Worm (Caenorhabditis elegans) whole organism, L2 larva: ENCODE data around the gene uaf-1.
A peak's percentile ranks its signal among the peaks of the same experiment; 100 is the strongest.

Experiments used
- C34F6.9 ChIP-seq: fragments of 150-350 bp; optimal IDR thresholded peaks from 2 replicates; lab custom pipeline; 2014; ENCODE audit warnings: missing biosample characterization, missing genetic modification characterization
- F13H6.1 ChIP-seq: sonication (generic microtip); optimal IDR thresholded peaks from 2 replicates; lab custom pipeline; 2016; ENCODE audit warnings: missing genetic modification characterization, missing compliant biosample characterization
- R02D3.7 ChIP-seq: fragments of 150-350 bp; optimal IDR thresholded peaks from 2 replicates; lab custom pipeline; 2014; ENCODE audit warnings: missing biosample characterization, missing genetic modification characterization
- Y55F3AM.14 ChIP-seq: fragments of 200-800 bp; sonication (Bioruptor generic); optimal IDR thresholded peaks from 2 replicates; lab custom pipeline; 2018; ENCODE audit warnings: mild to moderate bottlenecking, missing genetic modification characterization, missing compliant biosample characterization
- ZK546.5 ChIP-seq: sonication (generic microtip); optimal IDR thresholded peaks from 2 replicates; lab custom pipeline; 2017; ENCODE audit warnings: missing biosample characterization, missing genetic modification characterization
- alr-1 ChIP-seq: fragments of 150-350 bp; optimal IDR thresholded peaks from 2 replicates; lab custom pipeline; 2014; ENCODE audit warnings: missing biosample characterization, missing genetic modification characterization
- ama-1 ChIP-seq: fragments of 150-350 bp; optimal IDR thresholded peaks from 2 replicates; lab custom pipeline; 2018; ENCODE audit warnings: inconsistent platforms
- blmp-1 ChIP-seq: sonication (generic microtip); optimal IDR thresholded peaks from 2 replicates; lab custom pipeline; 2017; ENCODE audit warnings: missing genetic modification characterization, mild to moderate bottlenecking, missing compliant biosample characterization, antibody characterized with exemption, moderate library complexity; ENCODE audit not compliant: insufficient read depth
- ceh-82 ChIP-seq: fragments of 150-350 bp; optimal IDR thresholded peaks from 2 replicates; lab custom pipeline; 2014; ENCODE audit warnings: missing biosample characterization, missing genetic modification characterization
- crh-2 ChIP-seq: sonication (generic microtip); optimal IDR thresholded peaks from 2 replicates; lab custom pipeline; 2017; ENCODE audit warnings: missing biosample characterization, missing genetic modification characterization
- dmd-4 ChIP-seq: sonication (generic microtip); optimal IDR thresholded peaks from 2 replicates; lab custom pipeline; 2017; ENCODE audit warnings: missing biosample characterization, missing genetic modification characterization
- egl-27 ChIP-seq: sonication (generic microtip); optimal IDR thresholded peaks from 3 replicates; lab custom pipeline; 2017; ENCODE audit warnings: missing biosample characterization, missing genetic modification reagents, missing genetic modification characterization
- elt-1 ChIP-seq: fragments of 150-350 bp; optimal IDR thresholded peaks from 2 replicates; lab custom pipeline; 2014; ENCODE audit warnings: missing biosample characterization, missing genetic modification characterization
- elt-3 ChIP-seq: sonication (generic microtip); optimal IDR thresholded peaks from 2 replicates; lab custom pipeline; 2017; ENCODE audit warnings: missing biosample characterization, missing genetic modification characterization
- fos-1 ChIP-seq: fragments of 150-350 bp; optimal IDR thresholded peaks from 2 replicates; lab custom pipeline; 2014; ENCODE audit warnings: missing biosample characterization, missing genetic modification characterization
- gmeb-1 ChIP-seq: fragments of 150-350 bp; optimal IDR thresholded peaks from 2 replicates; lab custom pipeline; 2014; ENCODE audit warnings: missing biosample characterization, missing genetic modification characterization
- lin-11 ChIP-seq: fragments of 150-350 bp; sonication (generic microtip); optimal IDR thresholded peaks from 2 replicates; lab custom pipeline; 2014; ENCODE audit warnings: missing biosample characterization, missing genetic modification characterization, inconsistent platforms, mixed read lengths
- lin-13 ChIP-seq: fragments of 150-350 bp; optimal IDR thresholded peaks from 2 replicates; lab custom pipeline; 2014; ENCODE audit warnings: missing biosample characterization, missing genetic modification reagents, missing genetic modification characterization
- lin-39 ChIP-seq: fragments of 150-350 bp; optimal IDR thresholded peaks from 2 replicates; lab custom pipeline; 2014; ENCODE audit warnings: missing biosample characterization, missing genetic modification reagents, missing genetic modification characterization
- mab-5 ChIP-seq: fragments of 150-350 bp; optimal IDR thresholded peaks from 2 replicates; lab custom pipeline; 2014; ENCODE audit warnings: missing biosample characterization, missing genetic modification characterization
- mbf-1 ChIP-seq: sonication (generic microtip); optimal IDR thresholded peaks from 2 replicates; lab custom pipeline; 2017; ENCODE audit warnings: missing biosample characterization, missing genetic modification characterization
- mdl-1 ChIP-seq, 2 experiments: fragments of 150-350 bp in 1 of 2; sonication (generic microtip) in 1 of 2; optimal IDR thresholded peaks; 2 replicates each; lab custom pipeline; 2017; ENCODE audit warnings: missing biosample characterization in 2 of 2, missing genetic modification characterization in 2 of 2
- nhr-10 ChIP-seq: sonication (generic microtip); optimal IDR thresholded peaks from 2 replicates; lab custom pipeline; 2017; ENCODE audit warnings: missing biosample characterization, missing genetic modification characterization
- nhr-12 ChIP-seq: fragments of 150-350 bp; optimal IDR thresholded peaks from 2 replicates; lab custom pipeline; 2014; ENCODE audit warnings: missing biosample characterization, missing genetic modification characterization
- nhr-129 ChIP-seq: fragments of 150-350 bp; optimal IDR thresholded peaks from 2 replicates; lab custom pipeline; 2014; ENCODE audit warnings: missing biosample characterization, missing genetic modification characterization
- nhr-21 ChIP-seq: fragments of 150-350 bp; optimal IDR thresholded peaks from 2 replicates; lab custom pipeline; 2014; ENCODE audit warnings: missing biosample characterization, missing genetic modification characterization
- nhr-23 ChIP-seq: fragments of 150-350 bp; optimal IDR thresholded peaks from 2 replicates; lab custom pipeline; 2014; ENCODE audit warnings: missing biosample characterization, missing genetic modification reagents, missing genetic modification characterization
- nhr-237 ChIP-seq: fragments of 150-350 bp; optimal IDR thresholded peaks from 2 replicates; lab custom pipeline; 2014; ENCODE audit warnings: missing biosample characterization, missing genetic modification characterization
- nhr-25 ChIP-seq: fragments of 150-350 bp; sonication (generic microtip); optimal IDR thresholded peaks from 3 replicates; lab custom pipeline; 2014; ENCODE audit warnings: missing biosample characterization, missing genetic modification characterization
- nhr-77 ChIP-seq: fragments of 150-350 bp; optimal IDR thresholded peaks from 2 replicates; lab custom pipeline; 2014; ENCODE audit warnings: missing biosample characterization, missing genetic modification characterization
- peb-1 ChIP-seq: fragments of 150-350 bp; optimal IDR thresholded peaks from 2 replicates; lab custom pipeline; 2014; ENCODE audit warnings: missing biosample characterization, missing genetic modification characterization
- skn-1 ChIP-seq: sonication (generic microtip); optimal IDR thresholded peaks from 2 replicates; lab custom pipeline; 2017; ENCODE audit warnings: missing biosample characterization, missing genetic modification characterization
- sma-3 ChIP-seq: sonication (generic microtip); optimal IDR thresholded peaks from 2 replicates; lab custom pipeline; 2016; ENCODE audit warnings: missing genetic modification reagents, missing genetic modification characterization, missing compliant biosample characterization
- sma-9 ChIP-seq, 2 experiments: fragments of 150-350 bp in 1 of 2; sonication (generic microtip) in 1 of 2; optimal IDR thresholded peaks; 2 replicates each; lab custom pipeline; 2014 to 2016; ENCODE audit warnings: missing genetic modification characterization in 2 of 2, mild to moderate bottlenecking in 1 of 2, missing biosample characterization in 1 of 2, missing compliant biosample characterization in 1 of 2, missing genetic modification reagents in 1 of 2, moderate library complexity in 1 of 2
- snpc-4 ChIP-seq: fragments of 150-350 bp; optimal IDR thresholded peaks from 2 replicates; lab custom pipeline; 2014; ENCODE audit warnings: missing biosample characterization, missing genetic modification characterization
- unc-39 ChIP-seq: fragments of 150-350 bp; optimal IDR thresholded peaks from 2 replicates; lab custom pipeline; 2014; ENCODE audit warnings: missing biosample characterization, missing genetic modification characterization
- unc-55 ChIP-seq: fragments of 150-350 bp; sonication (generic microtip); optimal IDR thresholded peaks from 3 replicates; lab custom pipeline; 2014; ENCODE audit warnings: missing biosample characterization, missing genetic modification reagents, missing genetic modification characterization
- unc-62 ChIP-seq: fragments of 150-350 bp; optimal IDR thresholded peaks from 2 replicates; lab custom pipeline; 2014; ENCODE audit warnings: missing biosample characterization, missing genetic modification reagents, missing genetic modification characterization
- zag-1 ChIP-seq: fragments of 150-350 bp; optimal IDR thresholded peaks from 2 replicates; lab custom pipeline; 2014; ENCODE audit warnings: missing biosample characterization, missing genetic modification characterization
- ztf-1 ChIP-seq: fragments of 200-800 bp; sonication (Bioruptor generic); conservative IDR thresholded peaks from 2 replicates; pipeline ENCODE4 v1.3.6; 2022; ENCODE audit warnings: missing genetic modification characterization, missing compliant biosample characterization
- ztf-11 ChIP-seq: sonication (generic microtip); optimal IDR thresholded peaks from 2 replicates; lab custom pipeline; 2017; ENCODE audit warnings: missing biosample characterization, missing genetic modification characterization
- ztf-4 ChIP-seq: fragments of 150-350 bp; optimal IDR thresholded peaks from 2 replicates; lab custom pipeline; 2014; ENCODE audit warnings: missing biosample characterization, missing genetic modification characterization

uaf-1 gene

DNA sequence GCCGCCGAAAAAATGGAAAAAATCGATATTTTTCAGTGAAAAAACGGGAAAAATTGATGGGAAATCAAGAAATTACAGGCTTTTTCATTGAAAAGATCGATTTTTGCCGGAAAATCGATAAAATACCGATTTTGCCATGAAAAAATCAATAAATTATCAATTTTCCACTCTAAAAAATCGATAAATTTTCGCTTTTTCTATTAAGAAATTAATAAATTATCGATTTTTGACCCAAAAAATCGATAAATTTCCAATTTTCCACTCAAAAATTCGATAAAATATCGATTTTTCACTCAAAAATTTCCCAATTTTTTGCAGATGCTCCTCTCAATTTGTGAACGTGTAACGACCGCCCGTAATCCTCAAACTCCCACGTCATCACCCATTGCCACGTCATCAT lies 18.0 kb upstream of the uaf-1 start:
- TF ChIP-seq ztf-11: no peak
- TF ChIP-seq alr-1 (tag; lab: Kevin White, UChicago): no peak
- no peak for TF ChIP-seq nhr-237 (tag; lab: Kevin White, UChicago)

- TF ChIP-seq R02D3.7 (tag; lab: Kevin White, UChicago) (no peak), mdl-1 (tag; optimal IDR thresholded peaks at IDR 0.05; lab: Kevin White, UChicago) (no peak), nhr-237 (tag; lab: Kevin White, UChicago) (no peak), ztf-1 (GFP tag; lab: Robert Waterston, UW) (no peak), blmp-1 (tag; lab: Kevin White, UChicago) (no peak), nhr-25 (tag; lab: Kevin White, UChicago) (no peak), unc-55 (no peak), nhr-77 (tag; lab: Kevin White, UChicago) (no peak), ztf-4 (tag; lab: Kevin White, UChicago) (no peak), nhr-21 (tag; lab: Kevin White, UChicago) (no peak), unc-62 (no peak), Y55F3AM.14 (no peak), ceh-82 (no peak), peb-1 (tag; lab: Kevin White, UChicago) (no peak), elt-3 (tag; lab: Kevin White, UChicago) (no peak), fos-1 (tag; lab: Kevin White, UChicago) (no peak), ZK546.5 (tag; lab: Kevin White, UChicago) (no peak), skn-1 (no peak), egl-27 (tag; lab: Kevin White, UChicago) (no peak), nhr-10 (tag; lab: Kevin White, UChicago) (no peak)
These were observed 8.6 kb upstream of the uaf-1 start for ce11 chrIII:1084971-1085370.

DNA sequence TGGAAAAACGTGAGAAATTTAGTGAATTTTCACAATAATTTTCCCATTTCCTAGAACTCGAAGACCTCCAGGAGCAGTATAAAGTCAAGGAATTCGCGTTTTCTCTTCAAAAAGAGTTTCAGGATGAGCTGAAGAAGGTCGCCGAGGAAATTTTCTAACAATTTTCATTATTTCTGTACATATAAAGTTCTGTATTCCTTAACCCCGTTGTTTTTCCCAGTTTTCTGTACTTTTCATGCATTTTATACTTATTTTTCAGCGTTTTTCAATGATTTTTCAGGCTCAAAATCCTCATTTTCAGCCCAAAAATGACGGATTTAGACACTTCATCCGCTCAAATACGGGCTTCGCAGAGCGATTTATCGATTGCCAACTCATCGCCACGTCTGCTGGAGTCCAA lies 4.7 kb upstream of the uaf-1 start, which contains the start of gene par-2:
TSS of gene par-2 (plus strand) at position 301 of the 400 bp plus-strand sequence.
- TF ChIP-seq blmp-1 (tag; lab: Kevin White, UChicago): no peak
- TF ChIP-seq crh-2 (tag; lab: Kevin White, UChicago): no peak
- TF ChIP-seq mab-5 (tag; lab: Kevin White, UChicago): no peak
- no peak for TF ChIP-seq snpc-4 (tag; lab: Kevin White, UChicago)
- TF ChIP-seq nhr-10 (tag; lab: Kevin White, UChicago): no peak
- no peak for TF ChIP-seq dmd-4
- no peak for TF ChIP-seq ztf-4 (tag; lab: Kevin White, UChicago)
- no peak for TF ChIP-seq ztf-11

- TF ChIP-seq zag-1 (tag; lab: Kevin White, UChicago): peak; percentile 70
- TF ChIP-seq alr-1 (tag; lab: Kevin White, UChicago): no peak
- TF ChIP-seq R02D3.7 (tag; lab: Kevin White, UChicago): peak; percentile 31
- no peak for TF ChIP-seq mbf-1 (tag; lab: Kevin White, UChicago)
- peak; percentile 95 for TF ChIP-seq ztf-4 (tag; lab: Kevin White, UChicago)
- TF ChIP-seq mab-5 (tag; lab: Kevin White, UChicago): peak; percentile 87
- no peak for TF ChIP-seq ztf-1 (GFP tag; lab: Robert Waterston, UW)
- peak; percentile 97 for TF ChIP-seq lin-13 (GFP tag; lab: Kevin White, UChicago)
- TF ChIP-seq dmd-4: peak; percentile 22
- TF ChIP-seq unc-55: peak; percentile 99
- no peak for TF ChIP-seq nhr-77 (tag; lab: Kevin White, UChicago)
- peak; percentile 94 for TF ChIP-seq lin-11
- peak; percentile 92 for TF ChIP-seq fos-1 (tag; lab: Kevin White, UChicago)
- peak; percentile 64 for TF ChIP-seq ZK546.5 (tag; lab: Kevin White, UChicago)
- peak; percentile 55 for TF ChIP-seq Y55F3AM.14
- TF ChIP-seq nhr-12: no peak
- peak; percentile 91 for TF ChIP-seq nhr-129 (tag; lab: Kevin White, UChicago)
- peak; percentile 99 for TF ChIP-seq C34F6.9
- no peak for TF ChIP-seq elt-1 (tag; lab: Kevin White, UChicago)
- peak; percentile 83 for TF ChIP-seq egl-27 (tag; lab: Kevin White, UChicago)
- TF ChIP-seq sma-3 (GFP tag; lab: Kevin White, UChicago): peak; percentile 97
- TF ChIP-seq unc-39: no peak
- TF ChIP-seq skn-1: peak; percentile 80
- TF ChIP-seq nhr-25 (tag; lab: Kevin White, UChicago): peak; percentile 92
- peak; percentile 98 for TF ChIP-seq crh-2 (tag; lab: Kevin White, UChicago)
- peak; percentile 72 for TF ChIP-seq snpc-4 (tag; lab: Kevin White, UChicago)
- TF ChIP-seq lin-39: no peak
- peak; percentile 90 for TF ChIP-seq sma-9 (GFP tag; optimal IDR thresholded peaks at IDR 0.05; lab: Kevin White, UChicago)
- TF ChIP-seq sma-9 (tag; optimal IDR thresholded peaks at IDR 0.05; lab: Kevin White, UChicago): no peak
- TF ChIP-seq ceh-82: peak; percentile 77
- peak; percentile 66 for TF ChIP-seq nhr-237 (tag; lab: Kevin White, UChicago)
- TF ChIP-seq peb-1 (tag; lab: Kevin White, UChicago): no peak
- TF ChIP-seq ztf-11: no peak
- no peak for TF ChIP-seq nhr-23 (tag; lab: Kevin White, UChicago)
- TF ChIP-seq elt-3 (tag; lab: Kevin White, UChicago): no peak
- TF ChIP-seq mdl-1 (tag; optimal IDR thresholded peaks at IDR 0.05; lab: Kevin White, UChicago): peak; percentile 74 to 90
- no peak for TF ChIP-seq unc-62
- TF ChIP-seq ama-1 (lab: Kevin White, UChicago): peak; percentile 77
- TF ChIP-seq F13H6.1 (tag; lab: Kevin White, UChicago): peak; percentile 84
- TF ChIP-seq nhr-21 (tag; lab: Kevin White, UChicago): peak; percentile 95
- peak; percentile 75 for TF ChIP-seq blmp-1 (tag; lab: Kevin White, UChicago)
- peak; percentile 98 for TF ChIP-seq gmeb-1
These were observed 4.2 kb upstream of the uaf-1 start, which contains the start of the genes rab-18 and kbp-4 for ce11 chrIII:1080536-1080935. Gene rab-18, minus strand, starts transcription at chrIII:1080775. Gene kbp-4, plus strand, starts transcription at chrIII:1080901.
